Worm (Caenorhabditis elegans) whole organism, L1 larva: ENCODE results near the gene T21E8.7.

Source experiments
- F16B12.6 ChIP-seq: fragments of 150-350 bp; optimal IDR thresholded peaks from 2 replicates; lab custom pipeline; 2014; ENCODE audit warnings: missing biosample characterization, missing genetic modification characterization
- blmp-1 ChIP-seq: fragments of 150-350 bp; optimal IDR thresholded peaks from 2 replicates; lab custom pipeline; 2014; ENCODE audit warnings: missing biosample characterization, missing genetic modification characterization
- ceh-8 ChIP-seq: fragments of 200-800 bp; sonication (Bioruptor generic); optimal IDR thresholded peaks from 2 replicates; lab custom pipeline; 2018; ENCODE audit warnings: mild to moderate bottlenecking, missing genetic modification characterization, moderate library complexity, missing compliant biosample characterization
- efl-1 ChIP-seq, 4 experiments: fragments of 150-350 bp; optimal IDR thresholded peaks in 3 of 4; peaks in 1 of 4; 1 replicate in 1 of 4; 2 replicates in 3 of 4; lab custom pipeline; 2014; ENCODE audit warnings: missing biosample characterization in 2 of 4, missing genetic modification characterization in 2 of 4, missing genetic modification reagents in 2 of 4
- elt-2 ChIP-seq: sonication (generic microtip); optimal IDR thresholded peaks from 2 replicates; lab custom pipeline; 2016; ENCODE audit warnings: missing genetic modification characterization, mild to moderate bottlenecking, inconsistent platforms, missing compliant biosample characterization, missing genetic modification reagents
- elt-3 ChIP-seq, 6 experiments: fragments of 150-350 bp in 1 of 6; sonication (generic microtip); optimal IDR thresholded peaks; 2 replicates each; lab custom pipeline; 2017 to 2018; ENCODE audit warnings: missing biosample characterization in 6 of 6, missing genetic modification characterization in 6 of 6, inconsistent platforms in 1 of 6
- fkh-4 ChIP-seq: sonication (generic microtip); optimal IDR thresholded peaks from 2 replicates; lab custom pipeline; 2016; ENCODE audit warnings: missing compliant biosample characterization, missing genetic modification characterization, borderline replicate concordance
- fos-1 ChIP-seq: fragments of 150-350 bp; optimal IDR thresholded peaks from 2 replicates; lab custom pipeline; 2014; ENCODE audit warnings: missing biosample characterization, missing genetic modification characterization
- lir-3 ChIP-seq: sonication (generic microtip); optimal IDR thresholded peaks from 2 replicates; lab custom pipeline; 2016; ENCODE audit warnings: mild to moderate bottlenecking, missing genetic modification characterization, moderate library complexity, missing compliant biosample characterization; ENCODE audit not compliant: poor library complexity
- lsy-2 ChIP-seq, 2 experiments: fragments of 150-350 bp; optimal IDR thresholded peaks; 2 replicates each; lab custom pipeline; 2014; ENCODE audit warnings: missing biosample characterization in 2 of 2, missing genetic modification characterization in 2 of 2
- mab-9 ChIP-seq: fragments of 200-800 bp; sonication (Bioruptor generic); IDR thresholded peaks from 2 replicates; pipeline ENCODE4 v1.3.6; 2022; ENCODE audit warnings: missing genetic modification reagents, missing genetic modification characterization, missing compliant biosample characterization
- mdl-1 ChIP-seq, 2 experiments: fragments of 150-350 bp; optimal IDR thresholded peaks; 2 replicates each; lab custom pipeline; 2014 to 2017; ENCODE audit warnings: missing biosample characterization in 2 of 2, missing genetic modification characterization in 2 of 2, inconsistent platforms in 1 of 2
- mef-2 ChIP-seq: fragments of 150-350 bp; optimal IDR thresholded peaks from 2 replicates; lab custom pipeline; 2014; ENCODE audit warnings: missing biosample characterization, missing genetic modification characterization
- mep-1 ChIP-seq: fragments of 150-350 bp; optimal IDR thresholded peaks from 2 replicates; lab custom pipeline; 2014; ENCODE audit warnings: missing biosample characterization, missing genetic modification characterization
- nhr-19 ChIP-seq: fragments of 200-800 bp; sonication (Bioruptor generic); conservative IDR thresholded peaks from 2 replicates; pipeline ENCODE4 v1.3.6; 2022; ENCODE audit warnings: missing genetic modification characterization, missing compliant biosample characterization
- nhr-20 ChIP-seq: sonication (generic microtip); optimal IDR thresholded peaks from 2 replicates; lab custom pipeline; 2016; ENCODE audit warnings: mild to moderate bottlenecking, missing genetic modification characterization, missing compliant biosample characterization
- nhr-47 ChIP-seq: sonication (generic microtip); optimal IDR thresholded peaks from 2 replicates; lab custom pipeline; 2016; ENCODE audit warnings: mild to moderate bottlenecking, missing genetic modification characterization, moderate library complexity, missing compliant biosample characterization
- nhr-77 ChIP-seq: fragments of 150-350 bp; optimal IDR thresholded peaks from 2 replicates; lab custom pipeline; 2014; ENCODE audit warnings: missing biosample characterization, missing genetic modification characterization
- nhr-85 ChIP-seq: sonication (generic microtip); peaks from one replicate; lab custom pipeline; 2016; ENCODE audit warnings: missing genetic modification characterization, inconsistent platforms, missing compliant biosample characterization
- nhr-90 ChIP-seq: sonication (generic microtip); optimal IDR thresholded peaks from 2 replicates; lab custom pipeline; 2016; ENCODE audit warnings: mild to moderate bottlenecking, missing genetic modification characterization, missing compliant biosample characterization; ENCODE audit not compliant: poor library complexity
- pag-3 ChIP-seq: sonication (generic microtip); optimal IDR thresholded peaks from 2 replicates; lab custom pipeline; 2017; ENCODE audit warnings: missing genetic modification characterization, mild to moderate bottlenecking, missing compliant biosample characterization, antibody characterized with exemption, borderline replicate concordance; ENCODE audit not compliant: insufficient read depth
- pqm-1 ChIP-seq: sonication (generic microtip); optimal IDR thresholded peaks from 3 replicates; lab custom pipeline; 2017; ENCODE audit warnings: missing biosample characterization, missing genetic modification characterization
- rnt-1 ChIP-seq: sonication (generic microtip); optimal IDR thresholded peaks from 2 replicates; lab custom pipeline; 2016; ENCODE audit warnings: mild to moderate bottlenecking, missing genetic modification characterization, moderate library complexity, missing compliant biosample characterization
- skn-1 ChIP-seq: fragments of 150-350 bp; optimal IDR thresholded peaks from 2 replicates; lab custom pipeline; 2014; ENCODE audit warnings: missing biosample characterization, missing genetic modification characterization
- snu-23 ChIP-seq: sonication (generic microtip); optimal IDR thresholded peaks from 2 replicates; lab custom pipeline; 2016; ENCODE audit warnings: missing genetic modification characterization, missing compliant biosample characterization
- sptf-1 ChIP-seq: fragments of 150-350 bp; optimal IDR thresholded peaks from 2 replicates; lab custom pipeline; 2014; ENCODE audit warnings: missing biosample characterization, missing genetic modification characterization
- sup-37 ChIP-seq: fragments of 200-800 bp; sonication (Bioruptor generic); optimal IDR thresholded peaks from 2 replicates; lab custom pipeline; 2018; ENCODE audit warnings: mild to moderate bottlenecking, missing genetic modification characterization, missing compliant biosample characterization
- tlp-1 ChIP-seq: fragments of 150-350 bp; optimal IDR thresholded peaks from 2 replicates; lab custom pipeline; 2014; ENCODE audit warnings: missing biosample characterization, missing genetic modification characterization
- unc-30 ChIP-seq: sonication (generic microtip); optimal IDR thresholded peaks from 2 replicates; lab custom pipeline; 2017; ENCODE audit warnings: missing biosample characterization, missing genetic modification characterization
- unc-62 ChIP-seq: fragments of 150-350 bp; optimal IDR thresholded peaks from 2 replicates; lab custom pipeline; 2014; ENCODE audit warnings: missing biosample characterization, missing genetic modification reagents, missing genetic modification characterization
- unc-86 ChIP-seq: sonication (generic microtip); optimal IDR thresholded peaks from 2 replicates; lab custom pipeline; 2016; ENCODE audit warnings: missing genetic modification characterization, missing compliant biosample characterization
- zip-4 ChIP-seq: fragments of 200-800 bp; sonication (Bioruptor generic); optimal IDR thresholded peaks from 2 replicates; lab custom pipeline; 2018; ENCODE audit warnings: mild to moderate bottlenecking, missing genetic modification characterization, moderate library complexity, missing compliant biosample characterization
- ztf-11 ChIP-seq, 2 experiments: sonication (generic microtip); optimal IDR thresholded peaks; 2 replicates each; lab custom pipeline; 2016 to 2017; ENCODE audit warnings: missing genetic modification characterization in 2 of 2, missing biosample characterization in 1 of 2, missing compliant biosample characterization in 1 of 2

Gene T21E8.7

DNA sequence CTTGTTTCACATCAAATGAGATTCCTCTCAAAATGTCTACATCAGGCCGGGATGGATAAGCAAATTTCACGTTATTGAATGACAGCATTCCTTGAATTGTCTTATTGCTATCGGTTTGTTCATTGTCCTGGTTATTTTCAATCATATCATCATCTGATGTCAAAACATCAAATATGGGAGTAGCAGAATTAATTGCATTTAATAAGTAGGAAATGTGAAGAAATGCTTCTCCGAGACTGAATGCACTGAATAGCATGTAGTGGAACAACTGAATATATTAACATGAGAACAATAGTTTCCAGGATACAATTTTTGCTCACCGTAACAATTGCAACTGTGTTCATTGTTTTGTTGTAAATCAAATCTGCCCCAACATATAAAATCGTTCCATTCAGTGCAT is 20.7 kb upstream of the T21E8.7 start:
- TF ChIP-seq mdl-1 (tag; optimal IDR thresholded peaks at IDR 0.05; lab: Kevin White, UChicago) (no peak), efl-1 (optimal IDR thresholded peaks at IDR 0.05; lab: Kevin White, UChicago) (no peak), efl-1 (GFP tag; optimal IDR thresholded peaks at IDR 0.05 in 1 of 2; lab: Kevin White, UChicago) (no peak), blmp-1 (tag; lab: Kevin White, UChicago) (no peak), lir-3 (tag; lab: Kevin White, UChicago) (no peak), ztf-11 (tag; optimal IDR thresholded peaks at IDR 0.05; lab: Kevin White, UChicago) (no peak), lsy-2 (tag; optimal IDR thresholded peaks at IDR 0.05; lab: Kevin White, UChicago) (no peak), nhr-19 (GFP tag; lab: Robert Waterston, UW) (no peak), unc-30 (tag; lab: Kevin White, UChicago) (no peak), elt-2 (tag; lab: Kevin White, UChicago) (no peak), nhr-85 (tag; lab: Kevin White, UChicago) (no peak), mef-2 (tag; lab: Kevin White, UChicago) (no peak)

DNA sequence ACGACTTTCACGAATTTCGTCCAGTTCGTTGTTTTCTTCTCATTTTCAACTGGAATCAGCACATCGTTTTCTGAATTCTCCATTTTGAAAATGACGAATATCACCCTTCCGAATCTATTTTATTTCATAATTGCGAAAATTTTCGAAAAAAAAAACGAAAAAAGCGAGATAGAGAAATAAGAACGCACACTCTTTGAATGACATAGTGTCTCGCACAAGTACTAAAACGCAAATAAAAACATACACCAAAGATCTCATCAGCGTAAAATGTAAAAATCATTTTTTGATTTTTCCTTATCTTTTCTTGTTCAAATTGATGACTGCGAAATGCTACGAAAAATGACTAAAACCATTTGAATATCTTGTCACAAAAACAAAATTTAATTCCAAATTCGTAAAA is 19.0 kb upstream of the T21E8.7 start, which contains the start of gene pgp-8:
Gene pgp-8 (minus strand): TSS at position 101 of the 400 bp plus-strand sequence.
- peak; percentile 30 for TF ChIP-seq nhr-85 (tag; lab: Kevin White, UChicago)
- TF ChIP-seq ceh-8 (GFP tag; lab: Kevin White, UChicago) = no peak

DNA sequence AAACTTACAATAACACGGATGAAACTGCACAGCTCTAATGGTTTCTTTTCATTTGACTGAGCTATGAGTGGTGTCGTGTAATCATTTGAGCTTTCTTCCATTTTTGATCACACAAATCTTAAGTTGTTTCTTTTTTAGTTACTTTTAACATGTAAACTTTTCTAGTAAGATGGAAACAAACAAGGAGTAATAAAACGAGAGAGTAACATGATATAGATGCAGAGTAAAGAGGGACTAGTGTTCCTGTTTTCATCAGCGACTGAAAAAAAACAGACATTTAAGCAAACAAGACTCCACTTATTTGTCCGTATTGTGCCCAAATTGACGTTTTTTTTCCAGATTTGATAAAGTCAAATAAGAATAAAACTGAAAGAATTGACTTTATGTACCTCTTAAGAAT is 13.2 kb upstream of the T21E8.7 start, which contains the start of gene pgp-7:
Gene pgp-7 (minus strand): TSS at position 101 of the 400 bp plus-strand sequence.
- no peak for TF ChIP-seq zip-4
- no peak for TF ChIP-seq blmp-1 (tag; lab: Kevin White, UChicago)
- no peak for TF ChIP-seq efl-1 (optimal IDR thresholded peaks at IDR 0.05; lab: Kevin White, UChicago)
- TF ChIP-seq efl-1 (GFP tag; optimal IDR thresholded peaks at IDR 0.05 in 1 of 2; lab: Kevin White, UChicago) = peak in 1 of 2 experiments; percentile 10
- no peak for TF ChIP-seq nhr-90 (tag; lab: Kevin White, UChicago)
- no peak for TF ChIP-seq unc-86

DNA sequence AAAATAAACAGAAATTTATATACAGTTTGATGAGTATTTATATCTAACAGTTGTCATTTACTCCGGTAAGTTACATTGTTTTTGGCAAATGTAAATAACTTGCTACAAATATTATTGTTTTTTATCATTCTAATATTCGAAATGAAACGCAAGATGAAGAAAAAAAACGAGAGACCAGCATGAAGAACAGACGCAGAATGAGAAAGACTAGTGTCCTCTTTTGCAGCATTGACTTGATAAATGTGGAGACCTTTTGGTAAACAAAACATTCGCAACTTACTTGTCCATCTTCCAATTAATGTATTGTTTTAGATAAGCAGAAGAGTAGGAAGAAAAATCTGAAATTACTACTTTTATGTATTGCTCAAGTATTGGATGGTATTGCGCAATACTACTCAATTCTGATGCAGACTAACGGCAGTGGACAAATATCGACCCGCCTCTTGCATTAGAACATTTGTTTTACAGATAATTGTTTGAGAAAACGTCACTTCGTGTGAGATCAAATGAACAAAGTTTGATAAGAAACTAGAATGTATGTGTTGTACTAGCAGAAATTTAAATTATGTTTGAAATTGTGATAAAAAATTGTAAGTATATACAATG is 6.1 kb upstream of the T21E8.7 start, which contains the start of gene pgp-6:
Gene pgp-6 (minus strand): TSS at position 288 of the 606 bp plus-strand sequence.
- TF ChIP-seq nhr-20 (tag; lab: Kevin White, UChicago) (peak; percentile 44), sptf-1 (no peak), nhr-47 (no peak), elt-3 (tag; optimal IDR thresholded peaks at IDR 0.05; lab: Kevin White, UChicago) (no peak), nhr-85 (tag; lab: Kevin White, UChicago) (peak; percentile 65), nhr-19 (GFP tag; lab: Robert Waterston, UW) (no peak), elt-2 (tag; lab: Kevin White, UChicago) (peak; percentile 71), nhr-90 (tag; lab: Kevin White, UChicago) (no peak), skn-1 (peak; percentile 77), mab-9 (GFP tag; lab: Robert Waterston, UW) (no peak), mep-1 (tag; lab: Kevin White, UChicago) (no peak), efl-1 (optimal IDR thresholded peaks at IDR 0.05; lab: Kevin White, UChicago) (no peak), efl-1 (GFP tag; optimal IDR thresholded peaks at IDR 0.05 in 1 of 2; lab: Kevin White, UChicago) (peak in 1 of 2 experiments; percentile 41)

DNA sequence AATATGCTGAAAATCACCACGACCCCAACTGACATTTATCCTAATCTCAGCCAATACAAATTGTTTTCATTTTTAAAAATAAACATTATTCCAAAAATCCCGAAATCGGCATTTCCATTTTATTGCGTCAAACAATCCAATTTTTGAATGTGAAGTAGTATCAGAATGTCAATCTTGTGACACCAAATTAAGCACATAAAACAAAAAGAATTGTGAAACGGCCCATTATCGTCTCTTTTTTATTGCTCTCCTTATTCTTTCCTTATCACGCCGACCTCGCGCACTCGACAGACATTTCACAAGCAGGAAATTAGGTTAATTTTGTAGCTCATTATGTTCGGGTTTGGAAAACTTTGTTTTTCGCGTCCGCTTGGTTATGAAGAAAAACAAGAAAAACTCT is 2.8 kb upstream of the T21E8.7 start, which contains the start of gene T21E8.4:
Gene T21E8.4 (plus strand): TSS at position 301 of the 400 bp plus-strand sequence.
- TF ChIP-seq F16B12.6 (no peak), sup-37 (GFP tag; lab: Kevin White, UChicago) (no peak), pag-3 (tag; lab: Kevin White, UChicago) (no peak), elt-3 (tag; optimal IDR thresholded peaks at IDR 0.05; lab: Kevin White, UChicago) (no peak)

DNA sequence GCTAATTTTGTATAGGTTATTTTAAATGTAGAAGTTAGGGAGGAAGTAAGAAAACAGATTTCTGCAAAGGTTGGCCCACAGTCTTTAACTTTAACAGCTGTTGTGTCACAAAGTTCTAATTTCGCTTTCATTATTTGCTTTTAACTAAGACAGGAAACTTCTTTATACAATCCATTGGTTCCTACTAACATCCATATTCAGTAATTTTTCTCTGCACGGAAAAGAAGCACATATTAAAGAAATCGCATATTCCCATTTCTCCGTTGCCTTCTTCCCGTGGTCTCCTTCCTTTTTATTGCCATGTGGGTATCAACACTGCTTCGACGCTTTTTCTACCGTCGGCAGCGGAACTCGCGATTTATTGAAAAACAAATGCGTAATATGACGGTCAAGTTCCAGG is 1.3 kb upstream of the T21E8.7 start, which contains the start of gene T21E8.6:
Gene T21E8.6 (plus strand): TSS at position 301 of the 400 bp plus-strand sequence.
- TF ChIP-seq rnt-1 (tag; lab: Kevin White, UChicago) = no peak
- TF ChIP-seq nhr-19 (GFP tag; lab: Robert Waterston, UW) = no peak
- TF ChIP-seq snu-23 (GFP tag; lab: Kevin White, UChicago) = no peak
- no peak for TF ChIP-seq pqm-1 (tag; lab: Kevin White, UChicago)
- TF ChIP-seq unc-62 (GFP tag; lab: Kevin White, UChicago) = no peak
- no peak for TF ChIP-seq sptf-1
- no peak for TF ChIP-seq unc-30 (tag; lab: Kevin White, UChicago)
- TF ChIP-seq nhr-77 (tag; lab: Kevin White, UChicago) = no peak
- no peak for TF ChIP-seq fkh-4 (tag; lab: Kevin White, UChicago)
- TF ChIP-seq nhr-90 (tag; lab: Kevin White, UChicago) = no peak
- no peak for TF ChIP-seq tlp-1 (tag; lab: Kevin White, UChicago)
- TF ChIP-seq mdl-1 (tag; optimal IDR thresholded peaks at IDR 0.05; lab: Kevin White, UChicago) = no peak
- no peak for TF ChIP-seq fos-1 (tag; lab: Kevin White, UChicago)
- TF ChIP-seq, all 84 proteins: peak for 0
